Fruit fly (Drosophila melanogaster): ENCODE measurements around the gene CG5280.

CG5280 gene

DNA sequence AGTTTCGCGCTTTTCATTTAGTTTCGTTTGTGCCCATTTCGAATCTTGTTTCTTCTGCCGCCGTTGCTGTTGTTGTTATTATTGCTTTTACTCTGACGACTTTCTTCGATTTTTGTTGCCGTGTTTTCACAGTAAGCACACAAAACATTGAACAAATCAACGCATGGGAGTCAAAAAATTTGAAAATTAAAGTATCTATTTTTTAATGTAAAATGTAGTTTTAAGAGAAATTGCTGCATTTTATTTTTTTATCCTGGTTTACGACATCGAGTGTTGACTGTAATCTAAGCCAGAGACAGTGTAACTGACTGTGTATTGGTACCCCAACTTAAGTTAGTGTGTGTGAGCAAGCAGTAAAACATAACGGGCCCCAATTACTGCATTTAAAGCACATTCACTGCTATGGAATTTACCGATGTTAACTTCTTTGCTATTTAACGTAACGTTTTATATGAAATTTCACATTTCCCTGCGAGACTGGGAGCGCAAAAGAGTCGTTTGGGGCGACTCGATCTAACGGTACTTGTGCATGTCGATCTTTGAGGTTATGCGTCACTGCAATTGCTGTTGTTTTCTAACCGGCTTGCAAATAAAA is 6.2 kb upstream of the CG5280 start (continued):
- TF ChIP-seq lov (optimal IDR thresholded peaks at IDR 0.05) = no peak
- TF ChIP-seq lov (GFP tag; IDR thresholded peaks at IDR 0.05) = peak; percentile 81
- peak; percentile 20 for TF ChIP-seq Antp (GFP tag; optimal IDR thresholded peaks at IDR 0.05)
- TF ChIP-seq CrebB (tag; optimal IDR thresholded peaks at IDR 0.05) = peak; percentile 12
- TF ChIP-seq dysf (GFP tag; IDR thresholded peaks at IDR 0.05) = peak; percentile 54; the same call in 2 of the 3 replicates
- TF ChIP-seq sob (GFP tag; IDR thresholded peaks at IDR 0.05) = peak; percentile 63; the same call in 1 of the 2 replicates
- no peak for TF ChIP-seq scrt (GFP tag; optimal IDR thresholded peaks at IDR 0.05)
- TF ChIP-seq dimm (GFP tag; IDR thresholded peaks at IDR 0.05) = peak; percentile 51; the same call in 1 of the 2 replicates
- TF ChIP-seq ham (GFP tag; IDR thresholded peaks at IDR 0.05) = no peak
- peak; percentile 13 for TF ChIP-seq CG9437 (GFP tag; optimal IDR thresholded peaks at IDR 0.05)
- TF ChIP-seq Ptx1 (GFP tag; IDR thresholded peaks at IDR 0.05) = peak; percentile 69
- peak; percentile 79 for TF ChIP-seq sisA (GFP tag; IDR thresholded peaks at IDR 0.05)
- TF ChIP-seq CG32532 (GFP tag; IDR thresholded peaks at IDR 0.05) = peak; percentile 73
- no peak for TF ChIP-seq BtbVII (GFP tag; optimal IDR thresholded peaks at IDR 0.05)
- peak; percentile 68 for TF ChIP-seq ind (GFP tag; optimal IDR thresholded peaks at IDR 0.05)
- TF ChIP-seq CG7271 (tag; optimal IDR thresholded peaks at IDR 0.05) = no peak
- peak; percentile 30 for TF ChIP-seq CG7556 (GFP tag; optimal IDR thresholded peaks at IDR 0.05)
- TF ChIP-seq CG2202 (tag; optimal IDR thresholded peaks at IDR 0.05) = peak; percentile 10
- TF ChIP-seq CG6689 (GFP tag; IDR thresholded peaks at IDR 0.05) = peak; percentile 70
- peak; percentile 25 for TF ChIP-seq cg (GFP tag; optimal IDR thresholded peaks at IDR 0.05)
- no peak for TF ChIP-seq tx (GFP tag; optimal IDR thresholded peaks at IDR 0.05)
- TF ChIP-seq CG11723 (GFP tag; optimal IDR thresholded peaks at IDR 0.05) = no peak
- peak; percentile 61; the same call in 2 of the 3 replicates for TF ChIP-seq tgo (GFP tag; IDR thresholded peaks at IDR 0.05)
- 0 out of 2 replicates have a peak, but pooled peaks have one; percentile 11 for TF ChIP-seq CG7372 (GFP tag; IDR thresholded peaks at IDR 0.05)
- TF ChIP-seq maf-S (GFP tag; optimal IDR thresholded peaks at IDR 0.05) = peak; percentile 10
- TF ChIP-seq HLH3B (GFP tag; IDR thresholded peaks at IDR 0.05) = peak; percentile 72
- peak; percentile 33 for TF ChIP-seq Max (GFP tag; optimal IDR thresholded peaks at IDR 0.05)
- 0 out of 2 replicates have a peak, but pooled peaks have one; percentile 44 for TF ChIP-seq CG11085 (GFP tag; IDR thresholded peaks at IDR 0.05)
- peak; percentile 82 for TF ChIP-seq CG17328 (GFP tag; IDR thresholded peaks at IDR 0.05)
- peak; percentile 51; the same call in 1 of the 2 replicates for TF ChIP-seq MBD-R2 (GFP tag; IDR thresholded peaks at IDR 0.05)
- TF ChIP-seq ttk (GFP tag; IDR thresholded peaks at IDR 0.05) = peak; percentile 75
- peak; percentile 57 for TF ChIP-seq chn (GFP tag; optimal IDR thresholded peaks at IDR 0.05)
- no peak for TF ChIP-seq wek (GFP tag; optimal IDR thresholded peaks at IDR 0.05)
- peak; percentile 26 for TF ChIP-seq CG12659 (GFP tag; optimal IDR thresholded peaks at IDR 0.05)
- TF ChIP-seq CG15011 (GFP tag; optimal IDR thresholded peaks at IDR 0.05) = peak; percentile 11
- TF ChIP-seq al (GFP tag; IDR thresholded peaks at IDR 0.05) = peak; percentile 47; the same call in 1 of the 2 replicates
- peak; percentile 68 for TF ChIP-seq CG30403 (GFP tag; optimal IDR thresholded peaks at IDR 0.05)
- TF ChIP-seq B-H1 (GFP tag; IDR thresholded peaks at IDR 0.05) = peak; percentile 44; the same call in 2 of the 3 replicates
- TF ChIP-seq sqz (GFP tag; optimal IDR thresholded peaks at IDR 0.05) = no peak
- TF ChIP-seq caup (GFP tag; optimal IDR thresholded peaks at IDR 0.05; ENCODE audit: severe bottlenecking) = peak; percentile 11
- 0 out of 3 replicates have a peak, but pooled peaks have one; percentile 37 for TF ChIP-seq CG2889 (GFP tag; IDR thresholded peaks at IDR 0.05)
- TF ChIP-seq CG10979 (tag; optimal IDR thresholded peaks at IDR 0.05) = peak; percentile 69
- TF ChIP-seq CG4404 (GFP tag; IDR thresholded peaks at IDR 0.05) = peak; percentile 36; the same call in 1 of the 2 replicates
- TF ChIP-seq D (optimal IDR thresholded peaks at IDR 0.05) = no peak
- TF ChIP-seq D (GFP tag; optimal IDR thresholded peaks at IDR 0.05) = peak; percentile 60
- peak; percentile 58 for TF ChIP-seq ewg (GFP tag; optimal IDR thresholded peaks at IDR 0.05)
- TF ChIP-seq ab (GFP tag; optimal IDR thresholded peaks at IDR 0.05) = no peak
- TF ChIP-seq MESR4 (GFP tag; optimal IDR thresholded peaks at IDR 0.05) = peak; percentile 17
- TF ChIP-seq pan (optimal IDR thresholded peaks at IDR 0.05) = no peak
- peak in 1 of 2 experiments; percentile 78 for TF ChIP-seq pan (GFP tag; optimal IDR thresholded peaks at IDR 0.05 in 1 of 2, IDR thresholded peaks at IDR 0.05 in 1 of 2)
- peak; percentile 65 for TF ChIP-seq CG17361 (GFP tag; IDR thresholded peaks at IDR 0.05)
